Worm (Caenorhabditis elegans) whole organism, L3 larva: Measurements from ENCODE around the gene cyp-13A5.

Experiments
- ZK546.5 ChIP-seq: sonication (generic microtip); optimal IDR thresholded peaks from 2 replicates; lab custom pipeline; 2017; ENCODE audit warnings: missing biosample characterization, missing genetic modification characterization
- ama-1 ChIP-seq: fragments of 150-350 bp; optimal IDR thresholded peaks from 2 replicates; lab custom pipeline; 2018
- ceh-82 ChIP-seq: fragments of 150-350 bp; optimal IDR thresholded peaks from 2 replicates; lab custom pipeline; 2014; ENCODE audit warnings: missing biosample characterization, missing genetic modification characterization
- ceh-9 ChIP-seq: sonication (generic microtip); optimal IDR thresholded peaks from 2 replicates; lab custom pipeline; 2018; ENCODE audit warnings: missing biosample characterization, missing genetic modification characterization
- egl-5 ChIP-seq: fragments of 150-350 bp; optimal IDR thresholded peaks from 2 replicates; lab custom pipeline; 2017; ENCODE audit warnings: missing biosample characterization, missing genetic modification reagents, missing genetic modification characterization, inconsistent platforms
- elt-1 ChIP-seq: fragments of 150-350 bp; optimal IDR thresholded peaks from 2 replicates; lab custom pipeline; 2014; ENCODE audit warnings: missing biosample characterization, missing genetic modification characterization
- elt-2 ChIP-seq: sonication (generic microtip); optimal IDR thresholded peaks from 2 replicates; lab custom pipeline; 2016; ENCODE audit warnings: missing genetic modification reagents, mild to moderate bottlenecking, missing genetic modification characterization, missing compliant biosample characterization
- eor-1 ChIP-seq, 2 experiments: fragments of 150-350 bp; optimal IDR thresholded peaks; 2 replicates each; lab custom pipeline; 2014 to 2018; ENCODE audit warnings: missing biosample characterization in 2 of 2, missing genetic modification characterization in 2 of 2
- fkh-10 ChIP-seq: sonication (generic microtip); optimal IDR thresholded peaks from 2 replicates; lab custom pipeline; 2017; ENCODE audit warnings: missing biosample characterization, missing genetic modification reagents, missing genetic modification characterization
- fkh-2 ChIP-seq: fragments of 150-350 bp; optimal IDR thresholded peaks from 2 replicates; lab custom pipeline; 2014; ENCODE audit warnings: missing biosample characterization, missing genetic modification reagents, missing genetic modification characterization
- hmg-11 ChIP-seq: sonication (generic microtip); optimal IDR thresholded peaks from 2 replicates; lab custom pipeline; 2016; ENCODE audit warnings: missing genetic modification characterization, missing compliant biosample characterization
- jun-1 ChIP-seq: fragments of 150-350 bp; optimal IDR thresholded peaks from 2 replicates; lab custom pipeline; 2014; ENCODE audit warnings: missing biosample characterization, missing genetic modification reagents, missing genetic modification characterization
- lsy-12 ChIP-seq: sonication (generic microtip); optimal IDR thresholded peaks from 2 replicates; lab custom pipeline; 2016; ENCODE audit warnings: mild to moderate bottlenecking, missing genetic modification characterization, missing compliant biosample characterization
- mdl-1 ChIP-seq: fragments of 150-350 bp; optimal IDR thresholded peaks from 2 replicates; lab custom pipeline; 2014; ENCODE audit warnings: missing biosample characterization, missing genetic modification characterization
- mml-1 ChIP-seq: fragments of 150-350 bp; sonication (generic microtip); optimal IDR thresholded peaks from 3 replicates; lab custom pipeline; 2014; ENCODE audit warnings: missing biosample characterization, missing genetic modification characterization
- nfya-1 ChIP-seq: sonication (generic microtip); optimal IDR thresholded peaks from 2 replicates; lab custom pipeline; 2017; ENCODE audit warnings: missing genetic modification characterization, mild to moderate bottlenecking, missing compliant biosample characterization, antibody characterized with exemption, moderate library complexity; ENCODE audit not compliant: insufficient read depth
- nhr-12 ChIP-seq: fragments of 150-350 bp; optimal IDR thresholded peaks from 2 replicates; lab custom pipeline; 2014; ENCODE audit warnings: missing biosample characterization, missing genetic modification characterization
- nhr-23 ChIP-seq: fragments of 150-350 bp; optimal IDR thresholded peaks from 2 replicates; lab custom pipeline; 2014; ENCODE audit warnings: missing biosample characterization, missing genetic modification reagents, missing genetic modification characterization
- nhr-237 ChIP-seq: fragments of 150-350 bp; optimal IDR thresholded peaks from 2 replicates; lab custom pipeline; 2014; ENCODE audit warnings: missing biosample characterization, missing genetic modification characterization
- nhr-25 ChIP-seq: sonication (generic microtip); optimal IDR thresholded peaks from 2 replicates; lab custom pipeline; 2017; ENCODE audit warnings: missing biosample characterization, missing genetic modification characterization
- nhr-28 ChIP-seq: fragments of 150-350 bp; optimal IDR thresholded peaks from 2 replicates; lab custom pipeline; 2014; ENCODE audit warnings: missing biosample characterization, missing genetic modification characterization
- nhr-43 ChIP-seq: sonication (generic microtip); optimal IDR thresholded peaks from 2 replicates; lab custom pipeline; 2016; ENCODE audit warnings: mild to moderate bottlenecking, missing genetic modification characterization, missing compliant biosample characterization; ENCODE audit not compliant: poor library complexity, severe bottlenecking
- nhr-67 ChIP-seq: fragments of 150-350 bp; optimal IDR thresholded peaks from 2 replicates; lab custom pipeline; 2014; ENCODE audit warnings: missing biosample characterization, missing genetic modification characterization
- nhr-76 ChIP-seq: fragments of 150-350 bp; sonication (generic microtip); optimal IDR thresholded peaks from 5 replicates; lab custom pipeline; 2014; ENCODE audit warnings: missing biosample characterization, missing genetic modification characterization
- pha-4 ChIP-seq: fragments of 150-350 bp; optimal IDR thresholded peaks from 2 replicates; lab custom pipeline; 2014; ENCODE audit warnings: missing biosample characterization, missing genetic modification reagents, missing genetic modification characterization
- pqm-1 ChIP-seq: fragments of 150-350 bp; optimal IDR thresholded peaks from 2 replicates; lab custom pipeline; 2017; ENCODE audit warnings: missing biosample characterization, missing genetic modification characterization, inconsistent platforms
- snpc-4 ChIP-seq: fragments of 150-350 bp; optimal IDR thresholded peaks from 2 replicates; lab custom pipeline; 2014; ENCODE audit warnings: missing biosample characterization, missing genetic modification characterization
- tbx-2 ChIP-seq: sonication (generic microtip); optimal IDR thresholded peaks from 2 replicates; lab custom pipeline; 2016; ENCODE audit warnings: mild to moderate bottlenecking, missing genetic modification characterization, missing compliant biosample characterization
- unc-39 ChIP-seq: sonication (generic microtip); optimal IDR thresholded peaks from 4 replicates; lab custom pipeline; 2017; ENCODE audit warnings: missing biosample characterization, missing genetic modification characterization
- unc-62 ChIP-seq: fragments of 150-350 bp; sonication (generic microtip); optimal IDR thresholded peaks from 4 replicates; lab custom pipeline; 2014; ENCODE audit warnings: missing biosample characterization, missing genetic modification reagents, missing genetic modification characterization
- zag-1 ChIP-seq: fragments of 150-350 bp; optimal IDR thresholded peaks from 2 replicates; lab custom pipeline; 2014; ENCODE audit warnings: missing biosample characterization, missing genetic modification characterization
- ztf-4 ChIP-seq: fragments of 150-350 bp; optimal IDR thresholded peaks from 2 replicates; lab custom pipeline; 2014; ENCODE audit warnings: missing biosample characterization, missing genetic modification characterization

cyp-13A5 gene

ce11 chrII:9802642-9803041 lies 2.5 kb upstream of the cyp-13A5 start, which contains the start of gene cyp-13A6:
TSS of gene cyp-13A6 (minus strand) at chrII:9802821.
- peak; percentile 26 for TF ChIP-seq elt-2 (tag; lab: Kevin White, UChicago)
- no peak for TF ChIP-seq mml-1 (tag; lab: Kevin White, UChicago)
- peak; percentile 2 for TF ChIP-seq pha-4 (tag; lab: Kevin White, UChicago)
- TF ChIP-seq nhr-237 (tag; lab: Kevin White, UChicago) = no peak
- TF ChIP-seq unc-62 (GFP tag; lab: Kevin White, UChicago) = no peak
- TF ChIP-seq tbx-2 (tag; lab: Kevin White, UChicago) = no peak
- TF ChIP-seq ama-1 (lab: Kevin White, UChicago) = no peak

DNA sequence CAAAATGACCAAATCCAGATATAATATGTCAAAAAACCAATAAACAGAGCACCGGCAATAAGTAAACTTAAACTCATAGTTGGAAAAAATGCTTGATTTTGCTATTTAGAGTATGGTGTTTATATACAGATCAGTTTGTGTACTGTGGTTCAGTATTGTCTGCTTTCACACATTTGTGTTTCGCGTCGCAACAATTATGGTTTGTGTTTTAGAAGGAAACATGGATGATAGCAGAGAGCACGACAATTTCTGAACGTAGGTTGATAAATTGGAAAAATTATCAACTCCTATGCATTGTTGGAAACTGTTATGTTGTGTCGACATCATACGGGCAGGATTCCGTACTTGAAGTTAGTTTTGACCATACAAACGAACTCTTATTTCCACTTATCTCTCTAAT lies 2.5 kb downstream of the cyp-13A5 start, which contains the start of gene cyp-13A4:
cyp-13A4 (minus strand) TSS at position 77 of the 400 bp plus-strand sequence.
- TF ChIP-seq mdl-1 (tag; lab: Kevin White, UChicago) (no peak), elt-2 (tag; lab: Kevin White, UChicago) (peak; percentile 18), nhr-25 (tag; lab: Kevin White, UChicago) (no peak), pqm-1 (tag; lab: Kevin White, UChicago) (peak; percentile 36)

DNA sequence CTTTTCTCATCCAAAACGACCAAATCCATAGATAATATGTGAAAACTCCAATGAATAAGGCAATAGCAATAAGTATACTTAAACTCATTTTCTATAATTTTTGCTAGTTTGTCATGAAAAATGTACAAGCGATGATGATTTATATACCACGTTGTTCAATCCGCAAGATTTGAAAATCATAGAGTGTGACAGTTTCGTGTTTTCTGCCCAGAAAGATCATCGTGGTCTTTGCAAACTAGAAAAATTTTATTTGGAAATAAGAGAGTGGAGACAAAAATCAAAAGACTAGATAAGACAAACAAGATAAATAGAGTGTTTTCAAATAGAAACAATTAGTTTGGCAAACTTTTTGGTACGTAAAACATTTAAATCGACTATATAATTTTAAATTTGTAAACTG lies 7.0 kb downstream of the cyp-13A5 start, which contains the start of gene cyp-13A3:
cyp-13A3 (minus strand) TSS at position 101 of the 400 bp plus-strand sequence.
- TF ChIP-seq mml-1 (tag; lab: Kevin White, UChicago) = no peak
- TF ChIP-seq nhr-67 (tag; lab: Kevin White, UChicago) = no peak

ce11 chrII:9791185-9791584 lies 9.0 kb downstream of the cyp-13A5 start:
- TF ChIP-seq mml-1 (tag; lab: Kevin White, UChicago) (no peak), elt-1 (tag; lab: Kevin White, UChicago) (no peak), nhr-28 (no peak), eor-1 (tag; optimal IDR thresholded peaks at IDR 0.05; lab: Kevin White, UChicago) (no peak), mdl-1 (tag; lab: Kevin White, UChicago) (no peak), hmg-11 (tag; lab: Kevin White, UChicago) (no peak), ceh-9 (tag; lab: Kevin White, UChicago) (no peak), zag-1 (tag; lab: Kevin White, UChicago) (no peak), nhr-237 (tag; lab: Kevin White, UChicago) (no peak), jun-1 (tag; lab: Kevin White, UChicago) (peak; percentile 84), unc-39 (no peak), elt-2 (tag; lab: Kevin White, UChicago) (peak; percentile 97), fkh-10 (GFP tag; lab: Kevin White, UChicago) (no peak), nhr-23 (tag; lab: Kevin White, UChicago) (peak; percentile 39), tbx-2 (tag; lab: Kevin White, UChicago) (no peak), ceh-82 (tag; lab: Kevin White, UChicago) (no peak), egl-5 (tag; lab: Kevin White, UChicago) (no peak), ZK546.5 (tag; lab: Kevin White, UChicago) (no peak), snpc-4 (tag; lab: Kevin White, UChicago) (no peak), pha-4 (tag; lab: Kevin White, UChicago) (peak; percentile 28), nhr-25 (tag; lab: Kevin White, UChicago) (no peak), fkh-2 (tag; lab: Kevin White, UChicago) (no peak), ztf-4 (no peak), nfya-1 (tag; lab: Kevin White, UChicago) (no peak), pqm-1 (tag; lab: Kevin White, UChicago) (peak; percentile 98), ama-1 (lab: Kevin White, UChicago) (no peak), nhr-76 (tag; lab: Kevin White, UChicago) (no peak), nhr-67 (tag; lab: Kevin White, UChicago) (no peak), lsy-12 (tag; lab: Kevin White, UChicago) (no peak), nhr-12 (tag; lab: Kevin White, UChicago) (no peak), nhr-43 (peak; percentile 35)
